Fruit fly (Drosophila melanogaster) whole organism, wandering third instar larva: ENCODE measurements around the gene Osi17.

Source experiments
- Abd-B ChIP-seq: fragments of >200 bp; optimal IDR thresholded peaks from 2 replicates; lab custom pipeline; 2017; ENCODE audit warnings: missing biosample characterization, missing genetic modification characterization
- CG32264 ChIP-seq: fragments of 200-800 bp; sonication (Bioruptor generic); optimal IDR thresholded peaks from 2 replicates; lab custom pipeline; 2016; ENCODE audit warnings: missing biosample characterization, missing genetic modification characterization
- CG9705 ChIP-seq: fragments of 200-800 bp; sonication (Bioruptor generic); optimal IDR thresholded peaks from 2 replicates; lab custom pipeline; 2018; ENCODE audit warnings: missing biosample characterization, mild to moderate bottlenecking, missing genetic modification characterization
- CrebA ChIP-seq: fragments of 200-800 bp; sonication (Bioruptor generic); optimal IDR thresholded peaks from 2 replicates; lab custom pipeline; 2016; ENCODE audit warnings: missing biosample characterization, mild to moderate bottlenecking, missing genetic modification characterization, borderline replicate concordance
- Dfd ChIP-seq: fragments of >200 bp; optimal IDR thresholded peaks from 2 replicates; lab custom pipeline; 2017; ENCODE audit warnings: missing biosample characterization, missing genetic modification characterization
- Dif ChIP-seq: fragments of 200-275, 200-300 bp; sonication (Bioruptor generic); optimal IDR thresholded peaks from 2 replicates; lab custom pipeline; 2018; ENCODE audit warnings: missing biosample characterization, missing genetic modification characterization; ENCODE audit not compliant: partially characterized antibody
- HLH106 ChIP-seq: fragments of 200-800 bp; optimal IDR thresholded peaks from 3 replicates; lab custom pipeline; 2019; ENCODE audit warnings: missing biosample characterization, mild to moderate bottlenecking, missing genetic modification characterization, moderate library complexity
- Hnf4 ChIP-seq: fragments of 200-800 bp; sonication (Bioruptor generic); optimal IDR thresholded peaks from 2 replicates; lab custom pipeline; 2016; ENCODE audit warnings: missing biosample characterization, mild to moderate bottlenecking, missing genetic modification characterization
- Hr78 ChIP-seq: fragments of >200 bp; optimal IDR thresholded peaks from 2 replicates; lab custom pipeline; 2017; ENCODE audit warnings: missing biosample characterization, missing genetic modification characterization
- Hr83 ChIP-seq: fragments of 200-300 bp; sonication (Bioruptor generic); optimal IDR thresholded peaks from 2 replicates; lab custom pipeline; 2016; ENCODE audit warnings: missing biosample characterization, mild to moderate bottlenecking, missing genetic modification characterization, moderate library complexity; ENCODE audit not compliant: poor library complexity, severe bottlenecking
- Mio ChIP-seq: sonication (Bioruptor generic); optimal IDR thresholded peaks from 2 replicates; lab custom pipeline; 2016; ENCODE audit warnings: missing biosample characterization, missing genetic modification characterization
- Myc ChIP-seq: fragments of >200 bp; optimal IDR thresholded peaks from 2 replicates; lab custom pipeline; 2017
- N ChIP-seq: fragments of >200 bp; optimal IDR thresholded peaks from 2 replicates; lab custom pipeline; 2018; ENCODE audit warnings: missing biosample characterization, missing external identifiers, missing genetic modification characterization
- OdsH ChIP-seq: fragments of 200-800 bp; sonication (Bioruptor generic); optimal IDR thresholded peaks from 2 replicates; lab custom pipeline; 2016; ENCODE audit warnings: missing biosample characterization, mild to moderate bottlenecking, missing genetic modification characterization
- Rel ChIP-seq, 2 experiments: fragments of 200-800 bp; sonication (Bioruptor generic) in 1 of 2; optimal IDR thresholded peaks; 2 replicates in 1 of 2; 3 replicates in 1 of 2; lab custom pipeline; 2016 to 2019; ENCODE audit warnings: mild to moderate bottlenecking in 2 of 2, missing biosample characterization in 2 of 2, missing genetic modification characterization in 2 of 2, moderate library complexity in 1 of 2
- Sp1 ChIP-seq: fragments of 200-800 bp; sonication (Bioruptor generic); optimal IDR thresholded peaks from 3 replicates; lab custom pipeline; 2019; ENCODE audit warnings: missing biosample characterization, mild to moderate bottlenecking, missing genetic modification characterization, moderate library complexity
- br ChIP-seq: fragments of 200-800 bp; sonication (Bioruptor generic); optimal IDR thresholded peaks from 2 replicates; lab custom pipeline; 2016; ENCODE audit warnings: missing biosample characterization, missing genetic modification characterization
- brk ChIP-seq: fragments of 200-800 bp; sonication (Bioruptor generic); optimal IDR thresholded peaks from 2 replicates; lab custom pipeline; 2016; ENCODE audit warnings: missing biosample characterization, mild to moderate bottlenecking, missing genetic modification characterization
- dl ChIP-seq, 2 experiments: fragments of 175-275, 200-275 bp in 1 of 2; fragments of 200-275 bp in 1 of 2; sonication (Bioruptor generic); optimal IDR thresholded peaks; lab custom pipeline; 2018; ENCODE audit warnings: mild to moderate bottlenecking in 2 of 2, missing biosample characterization in 2 of 2, missing genetic modification characterization in 2 of 2, moderate library complexity in 2 of 2; ENCODE audit not compliant: partially characterized antibody in 2 of 2, insufficient read depth in 1 of 2
- dmrt93B ChIP-seq: fragments of 200-800 bp; sonication (Bioruptor generic); optimal IDR thresholded peaks from 2 replicates; lab custom pipeline; 2018; ENCODE audit warnings: missing biosample characterization, mild to moderate bottlenecking, missing genetic modification characterization
- ey ChIP-seq: fragments of 200-800 bp; sonication (Bioruptor generic); optimal IDR thresholded peaks from 2 replicates; lab custom pipeline; 2016; ENCODE audit warnings: missing biosample characterization, missing genetic modification characterization
- foxo ChIP-seq, 2 experiments: fragments of 200-800 bp; sonication (Bioruptor generic); optimal IDR thresholded peaks; 2 replicates in 1 of 2; 3 replicates in 1 of 2; lab custom pipeline; 2016 to 2017; ENCODE audit warnings: missing biosample characterization in 2 of 2, missing genetic modification characterization in 2 of 2
- fru ChIP-seq: fragments of 200-800 bp; sonication (Bioruptor generic); optimal IDR thresholded peaks from 3 replicates; lab custom pipeline; 2016; ENCODE audit warnings: missing biosample characterization, mild to moderate bottlenecking, missing genetic modification characterization
- h ChIP-seq: fragments of 200-800 bp; sonication (Bioruptor generic); optimal IDR thresholded peaks from 3 replicates; lab custom pipeline; 2016; ENCODE audit warnings: missing biosample characterization, mild to moderate bottlenecking, missing genetic modification characterization
- jim ChIP-seq: fragments of 175-275, 200-325 bp; sonication (Bioruptor generic); optimal IDR thresholded peaks from 2 replicates; lab custom pipeline; 2016; ENCODE audit warnings: missing biosample characterization, mild to moderate bottlenecking, missing genetic modification characterization
- lola ChIP-seq: fragments of >200 bp; optimal IDR thresholded peaks from 2 replicates; lab custom pipeline; 2017; ENCODE audit warnings: missing biosample characterization, missing genetic modification characterization
- psq ChIP-seq: fragments of 200-800 bp; sonication (Bioruptor generic); optimal IDR thresholded peaks from 3 replicates; lab custom pipeline; 2017; ENCODE audit warnings: missing biosample characterization, mild to moderate bottlenecking, missing genetic modification characterization, moderate library complexity
- sage ChIP-seq: fragments of 200-800 bp; sonication (Bioruptor generic); optimal IDR thresholded peaks from 2 replicates; lab custom pipeline; 2016; ENCODE audit warnings: missing biosample characterization, mild to moderate bottlenecking, missing genetic modification characterization
- sv ChIP-seq: fragments of 200-800 bp; sonication (Bioruptor generic); optimal IDR thresholded peaks from 3 replicates; lab custom pipeline; 2016; ENCODE audit warnings: missing biosample characterization, missing genetic modification characterization
- tai ChIP-seq: sonication (Bioruptor generic); optimal IDR thresholded peaks from 2 replicates; lab custom pipeline; 2016; ENCODE audit warnings: missing biosample characterization, missing genetic modification characterization
- usp ChIP-seq: fragments of >200 bp; optimal IDR thresholded peaks from 2 replicates; lab custom pipeline; 2017; ENCODE audit warnings: missing biosample characterization, missing genetic modification characterization
- woc ChIP-seq: sonication (Bioruptor generic); optimal IDR thresholded peaks from 2 replicates; lab custom pipeline; 2016; ENCODE audit warnings: missing biosample characterization, mild to moderate bottlenecking, missing genetic modification characterization

Gene Osi17

DNA sequence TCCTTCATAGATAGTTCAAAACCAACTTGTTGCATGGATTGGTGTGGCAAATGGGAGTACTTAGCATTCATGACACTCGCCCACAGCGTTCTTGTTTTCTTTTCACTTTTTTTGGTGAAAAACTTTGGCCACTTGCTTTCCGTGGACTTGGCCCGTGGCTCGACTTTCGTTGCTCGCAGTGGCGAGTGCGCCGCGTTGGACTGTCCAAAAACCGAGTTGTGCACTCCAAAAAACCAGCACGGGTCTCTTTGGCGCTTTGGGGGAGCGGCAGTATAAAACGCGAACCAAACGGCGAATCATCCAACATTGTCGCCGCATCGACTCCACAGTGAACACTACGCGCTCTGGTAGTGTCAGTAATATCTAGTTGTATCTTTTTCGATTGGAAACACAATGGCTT lies 28.2 kb downstream of the Osi17 start, which contains the start of gene Osi20:
Gene Osi20, plus strand, starts transcription at position 301 of the 400 bp plus-strand sequence.
- TF ChIP-seq ey (no peak), usp (no peak)

DNA sequence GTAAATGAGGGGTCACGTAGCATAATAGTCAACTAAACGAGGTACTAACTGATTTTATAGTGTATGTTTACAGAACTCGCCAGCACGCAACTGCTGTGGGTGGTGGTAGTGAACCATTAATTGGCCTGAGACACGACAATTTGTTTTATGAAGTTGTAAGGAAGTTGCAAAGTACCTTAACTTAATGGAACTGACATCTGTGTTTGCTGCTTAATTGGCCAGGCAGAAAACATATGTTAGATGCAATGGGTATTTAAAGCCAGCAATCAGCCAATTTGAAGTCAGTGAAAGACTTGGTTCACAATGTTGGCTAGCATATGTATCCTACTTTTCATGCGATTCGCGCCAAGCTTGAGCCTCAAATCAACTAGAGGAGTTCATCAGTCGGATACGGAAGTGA lies 30.1 kb downstream of the Osi17 start, which contains the start of gene CG17917:
Gene CG17917, plus strand, starts transcription at position 301 of the 400 bp plus-strand sequence.
- TF ChIP-seq Rel (GFP tag; optimal IDR thresholded peaks at IDR 0.05; lab: Kevin White, UChicago) (no peak), Rel (tag; optimal IDR thresholded peaks at IDR 0.05; lab: Kevin White, UChicago) (no peak), dl (GFP tag; optimal IDR thresholded peaks at IDR 0.05; lab: Kevin White, UChicago; ENCODE audit: insufficient read depth in 1 of 2, partially characterized antibody in 2 of 2) (no peak), tai (no peak), usp (no peak), CrebA (GFP tag; lab: Kevin White, UChicago) (no peak), foxo (GFP tag; optimal IDR thresholded peaks at IDR 0.05; lab: Kevin White, UChicago) (no peak), OdsH (no peak), psq (GFP tag; lab: Kevin White, UChicago) (no peak), CG32264 (no peak), sage (GFP tag; lab: Kevin White, UChicago) (no peak), brk (no peak), lola (GFP tag; lab: Kevin White, UChicago) (no peak), Abd-B (GFP tag; lab: Kevin White, UChicago) (no peak), sv (GFP tag; lab: Kevin White, UChicago) (no peak), woc (GFP tag; lab: Kevin White, UChicago) (no peak), Hr83 (no peak)

DNA sequence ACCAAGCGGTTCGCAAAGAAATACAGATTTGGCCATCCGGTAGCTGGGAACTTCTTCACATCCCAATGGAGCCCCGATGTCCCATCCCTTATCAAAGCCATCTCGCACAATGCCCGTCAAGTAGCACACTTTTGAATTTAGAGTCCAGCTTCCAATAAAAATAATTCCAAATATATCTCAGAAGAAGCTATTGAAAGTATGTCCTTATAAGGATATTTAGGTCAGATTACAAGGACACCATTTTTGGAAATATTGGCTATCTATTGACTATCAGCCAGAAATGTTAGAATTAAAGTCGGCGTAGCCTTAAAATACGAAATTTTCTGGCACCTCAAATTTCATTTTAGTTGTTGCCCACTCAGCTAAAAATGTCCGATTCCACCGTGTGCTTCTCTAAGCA lies 31.1 kb downstream of the Osi17 start, which contains the start of gene CG10298:
Gene CG10298, plus strand, starts transcription at position 301 of the 400 bp plus-strand sequence.
- TF ChIP-seq CrebA (GFP tag; lab: Kevin White, UChicago) (no peak), dmrt93B (GFP tag; lab: Kevin White, UChicago) (no peak), Myc (no peak), CG32264 (no peak), Rel (GFP tag; optimal IDR thresholded peaks at IDR 0.05; lab: Kevin White, UChicago) (no peak), Rel (tag; optimal IDR thresholded peaks at IDR 0.05; lab: Kevin White, UChicago) (no peak), Mio (GFP tag; lab: Kevin White, UChicago) (no peak), CG9705 (GFP tag; lab: Kevin White, UChicago) (no peak), Hnf4 (GFP tag; lab: Kevin White, UChicago) (no peak), N (no peak), fru (GFP tag; lab: Kevin White, UChicago) (no peak), psq (GFP tag; lab: Kevin White, UChicago) (no peak), Dif (no peak), sv (GFP tag; lab: Kevin White, UChicago) (no peak), sage (GFP tag; lab: Kevin White, UChicago) (no peak)

DNA sequence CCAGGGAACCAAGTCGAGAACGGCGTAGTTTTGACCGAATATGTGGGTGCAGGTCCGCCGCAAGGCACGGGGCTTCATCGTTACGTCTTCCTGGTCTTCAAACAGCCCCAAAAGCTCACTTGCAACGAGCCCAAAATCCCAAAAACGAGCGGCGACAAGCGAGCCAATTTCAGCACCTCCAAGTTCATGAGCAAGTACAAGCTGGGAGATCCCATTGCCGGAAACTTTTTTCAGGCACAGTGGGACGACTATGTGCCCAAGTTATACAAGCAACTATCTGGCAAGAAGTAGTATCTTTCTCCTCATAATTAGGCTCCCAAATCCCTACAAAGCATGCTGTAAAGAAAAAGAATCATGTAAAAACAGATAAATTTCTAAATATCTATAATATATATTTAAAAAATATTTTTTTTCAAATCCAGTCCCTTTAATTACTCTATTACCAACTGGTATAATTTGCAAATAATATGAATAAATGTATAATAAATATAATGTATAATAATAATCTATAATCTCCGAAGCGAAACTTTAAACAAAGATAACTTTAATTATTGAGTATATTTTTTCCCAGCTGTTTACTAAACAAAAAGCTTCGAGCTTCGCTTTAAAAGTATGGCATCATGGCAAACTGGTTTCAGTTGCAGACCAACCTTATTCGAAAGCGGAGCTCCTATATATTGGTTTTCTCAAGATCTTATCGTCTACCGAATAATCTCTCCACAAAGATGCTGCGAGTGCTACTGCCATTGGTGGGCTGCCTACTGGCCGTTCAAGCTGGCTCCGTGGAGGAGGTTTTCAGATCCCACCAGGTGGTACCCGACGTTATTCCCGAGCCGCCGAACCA lies 32.0 kb downstream of the Osi17 start, which contains the start of gene CG17919:
Gene CG17919, plus strand, starts transcription at position 634 of the 844 bp plus-strand sequence.
- no peak for TF ChIP-seq usp
- peak; percentile 72 for TF ChIP-seq Hr83
- TF ChIP-seq N = no peak
- no peak for TF ChIP-seq Mio (GFP tag; lab: Kevin White, UChicago)
- no peak for TF ChIP-seq dmrt93B (GFP tag; lab: Kevin White, UChicago)
- peak; percentile 28 for TF ChIP-seq fru (GFP tag; lab: Kevin White, UChicago)
- TF ChIP-seq Rel (GFP tag; optimal IDR thresholded peaks at IDR 0.05; lab: Kevin White, UChicago) = no peak
- peak; percentile 62 for TF ChIP-seq Rel (tag; optimal IDR thresholded peaks at IDR 0.05; lab: Kevin White, UChicago)
- no peak for TF ChIP-seq Hr78 (GFP tag; lab: Kevin White, UChicago)
- no peak for TF ChIP-seq Dfd
- TF ChIP-seq h = peak; percentile 21
- no peak for TF ChIP-seq jim (GFP tag; lab: Kevin White, UChicago)
- TF ChIP-seq Dif = peak; percentile 16

DNA sequence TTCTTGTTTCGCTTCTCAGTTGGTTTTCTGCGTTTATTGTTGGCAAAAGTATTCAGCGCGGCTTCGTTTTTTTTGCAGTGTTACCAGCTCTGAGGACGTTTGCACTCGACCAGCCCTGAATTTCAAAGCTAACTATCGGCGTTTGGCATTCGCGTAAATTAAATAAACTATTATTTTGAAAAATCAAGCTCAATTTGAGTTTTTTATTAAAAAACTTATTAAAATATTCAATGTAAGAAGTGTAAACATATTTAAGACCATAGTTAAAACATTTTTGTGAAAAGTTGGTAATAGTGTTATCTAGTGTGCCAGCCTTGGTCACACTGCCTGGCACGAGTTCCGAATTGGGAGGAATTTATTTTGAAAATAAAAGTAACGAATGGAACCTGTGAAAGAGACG lies 34.2 kb downstream of the Osi17 start, which contains the start of the genes SmD2 and CG18048:
Gene SmD2, minus strand, starts transcription at position 98 of the 400 bp plus-strand sequence.
Gene CG18048, plus strand, starts transcription at position 298 of the 400 bp plus-strand sequence.
- no peak for TF ChIP-seq tai
- peak; percentile 7 for TF ChIP-seq HLH106 (tag; lab: Kevin White, UChicago)
- TF ChIP-seq br (GFP tag; lab: Kevin White, UChicago) = no peak
- no peak for TF ChIP-seq N
- TF ChIP-seq Myc = no peak
- peak; percentile 11 for TF ChIP-seq woc (GFP tag; lab: Kevin White, UChicago)
- no peak for TF ChIP-seq Mio (GFP tag; lab: Kevin White, UChicago)
- no peak for TF ChIP-seq Rel (GFP tag; optimal IDR thresholded peaks at IDR 0.05; lab: Kevin White, UChicago)
- no peak for TF ChIP-seq Rel (tag; optimal IDR thresholded peaks at IDR 0.05; lab: Kevin White, UChicago)
- no peak for TF ChIP-seq psq (GFP tag; lab: Kevin White, UChicago)
- TF ChIP-seq h = peak; percentile 20
- no peak for TF ChIP-seq CG9705 (GFP tag; lab: Kevin White, UChicago)
- TF ChIP-seq sage (GFP tag; lab: Kevin White, UChicago) = no peak
- peak; percentile 4 for TF ChIP-seq Sp1 (GFP tag; lab: Kevin White, UChicago)
- TF ChIP-seq lola (GFP tag; lab: Kevin White, UChicago) = no peak
- no peak for TF ChIP-seq jim (GFP tag; lab: Kevin White, UChicago)
- TF ChIP-seq brk = no peak
- no peak for TF ChIP-seq usp
- TF ChIP-seq CrebA (GFP tag; lab: Kevin White, UChicago) = no peak
- TF ChIP-seq fru (GFP tag; lab: Kevin White, UChicago) = no peak
